Fruit fly (Drosophila melanogaster) whole organism, adult: ENCODE data around the gene grp.

Experiments
- CG12768 ChIP-seq: fragments of 200-800 bp; sonication (Bioruptor generic); optimal IDR thresholded peaks from 2 replicates; lab custom pipeline; 2017; ENCODE audit warnings: missing biosample characterization, missing genetic modification characterization, mild to moderate bottlenecking, moderate library complexity, missing genetic modification reagents
- CG14711 ChIP-seq: fragments of 200-800 bp; sonication (Bioruptor generic); optimal IDR thresholded peaks from 2 replicates; lab custom pipeline; 2018; ENCODE audit warnings: missing biosample characterization, mild to moderate bottlenecking, missing genetic modification characterization, moderate library complexity
- CG1620 ChIP-seq: fragments of 200-800 bp; sonication (Bioruptor generic); optimal IDR thresholded peaks from 2 replicates; lab custom pipeline; 2016; ENCODE audit warnings: missing biosample characterization, missing genetic modification characterization
- CG7045 ChIP-seq: fragments of 200-800 bp; sonication (Bioruptor generic); optimal IDR thresholded peaks from 2 replicates; lab custom pipeline; 2017; ENCODE audit warnings: missing biosample characterization, mild to moderate bottlenecking, missing genetic modification characterization
- Clk ChIP-seq: fragments of 200-800 bp; sonication (Bioruptor generic); optimal IDR thresholded peaks from 2 replicates; lab custom pipeline; 2017; ENCODE audit warnings: missing biosample characterization, missing genetic modification characterization
- Crg-1 ChIP-seq: fragments of 200-800 bp; sonication (Bioruptor generic); optimal IDR thresholded peaks from 2 replicates; lab custom pipeline; 2016; ENCODE audit warnings: missing biosample characterization, missing genetic modification characterization
- Hr96 ChIP-seq: fragments of 200-800 bp; sonication (Bioruptor generic); optimal IDR thresholded peaks from 2 replicates; lab custom pipeline; 2016; ENCODE audit warnings: missing biosample characterization, missing genetic modification characterization
- Mnt ChIP-seq: fragments of 200-800 bp; sonication (Bioruptor generic); optimal IDR thresholded peaks from 2 replicates; lab custom pipeline; 2016; ENCODE audit warnings: missing biosample characterization, mild to moderate bottlenecking, missing genetic modification characterization
- kay ChIP-seq: fragments of 200-800 bp; sonication (Bioruptor generic); peaks from one replicate; lab custom pipeline; 2016; ENCODE audit warnings: missing biosample characterization, missing genetic modification characterization, borderline replicate concordance
- ovo ChIP-seq: fragments of 200-800 bp; sonication (Bioruptor generic); optimal IDR thresholded peaks from 2 replicates; lab custom pipeline; 2016; ENCODE audit warnings: missing biosample characterization, missing genetic modification characterization
- pad ChIP-seq: fragments of 200-800 bp; sonication (Bioruptor generic); optimal IDR thresholded peaks from 3 replicates; lab custom pipeline; 2017; ENCODE audit warnings: missing biosample characterization, missing genetic modification characterization, mild to moderate bottlenecking, moderate library complexity, missing genetic modification reagents
- toe ChIP-seq: fragments of 200-800 bp; sonication (Bioruptor generic); optimal IDR thresholded peaks from 2 replicates; lab custom pipeline; 2016; ENCODE audit warnings: missing biosample characterization, missing genetic modification characterization

- TF ChIP-seq ovo (no peak), CG1620 (GFP tag; lab: Kevin White, UChicago) (no peak), Hr96 (GFP tag; lab: Kevin White, UChicago) (no peak), CG7045 (GFP tag; lab: Kevin White, UChicago) (no peak), Clk (GFP tag; lab: Kevin White, UChicago) (no peak), pad (GFP tag; lab: Kevin White, UChicago) (no peak), CG12768 (no peak), kay (GFP tag; lab: Kevin White, UChicago) (no peak), toe (GFP tag; lab: Kevin White, UChicago) (no peak), Mnt (no peak), CG14711 (tag; lab: Kevin White, UChicago) (no peak), Crg-1 (GFP tag; lab: Kevin White, UChicago) (no peak)
These were observed 8.0 kb downstream of the grp start for dm6 chr2L:16687863-16688262.
